Worm (Caenorhabditis elegans): ENCODE results near the gene srab-20.

Gene srab-20

ce11 chrV:3444777-3445089 lies 15.9 kb downstream of the srab-20 start, which contains the start of gene cfz-2:
cfz-2 (minus strand) TSS chrV:3444877.
- no peak for TF ChIP-seq unc-62 (GFP tag; optimal IDR thresholded peaks at IDR 0.05)

ce11 chrV:3445090-3445832 lies 16.5 kb downstream of the srab-20 start:
- no peak for TF ChIP-seq unc-62 (GFP tag; optimal IDR thresholded peaks at IDR 0.05)

- TF ChIP-seq unc-62 (GFP tag; optimal IDR thresholded peaks at IDR 0.05) = no peak
These were observed 21.0 kb downstream of the srab-20 start for ce11 chrV:3449810-3450209.

DNA sequence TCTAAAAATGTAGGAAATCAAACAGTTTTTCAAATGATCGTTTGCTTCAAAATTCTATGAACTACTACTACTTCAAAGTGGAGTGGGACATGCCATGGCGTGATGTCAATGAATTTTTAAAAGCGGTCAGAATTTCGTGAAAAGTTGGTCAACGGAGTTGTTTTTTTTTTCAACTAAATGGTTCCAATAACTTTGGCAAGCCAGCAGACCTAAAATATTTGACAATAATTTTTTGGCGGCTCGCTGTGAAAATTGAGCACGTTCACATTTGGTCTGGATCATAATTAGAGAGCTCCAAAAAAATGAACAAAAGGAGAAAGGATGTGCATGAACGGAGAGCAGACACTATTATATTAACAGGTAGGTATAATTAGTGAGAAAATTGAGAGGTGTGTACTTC lies 21.6 kb downstream of the srab-20 start:
- TF ChIP-seq unc-62 (GFP tag; optimal IDR thresholded peaks at IDR 0.05) = no peak

- TF ChIP-seq unc-62 (GFP tag; optimal IDR thresholded peaks at IDR 0.05) = no peak
These were observed 22.8 kb downstream of the srab-20 start for ce11 chrV:3451646-3452045.

DNA sequence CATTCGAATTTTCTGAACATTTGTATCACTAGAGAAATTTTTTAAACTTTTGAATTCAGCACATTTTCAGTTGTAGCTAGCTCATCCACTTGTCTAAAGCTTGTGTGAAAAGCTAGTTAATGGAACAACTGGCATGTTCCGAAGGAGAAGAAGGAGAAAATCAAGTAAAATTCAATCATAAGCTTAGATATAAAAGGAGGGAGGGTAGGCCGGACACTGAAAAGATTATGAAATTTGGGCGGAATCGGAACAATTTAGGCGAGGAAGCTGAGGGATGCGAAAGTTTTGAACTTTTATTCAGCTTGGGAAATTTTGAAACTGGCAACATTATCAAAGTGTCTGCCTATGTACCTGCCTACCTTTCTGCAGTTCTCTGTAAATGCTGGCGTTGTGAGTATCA lies 23.7 kb downstream of the srab-20 start:
- TF ChIP-seq unc-62 (GFP tag; optimal IDR thresholded peaks at IDR 0.05) = no peak

- TF ChIP-seq unc-62 (GFP tag; optimal IDR thresholded peaks at IDR 0.05) = no peak
These were observed 25.8 kb downstream of the srab-20 start for ce11 chrV:3454620-3455019.

ce11 chrV:3455135-3455747 lies 26.4 kb downstream of the srab-20 start:
- no peak for TF ChIP-seq unc-62 (GFP tag; optimal IDR thresholded peaks at IDR 0.05)

ce11 chrV:3459919-3460318 lies 31.1 kb downstream of the srab-20 start, which contains the start of gene slc-28.2:
slc-28.2 (plus strand) TSS chrV:3460219.
- TF ChIP-seq unc-62 (GFP tag; optimal IDR thresholded peaks at IDR 0.05) = no peak

DNA sequence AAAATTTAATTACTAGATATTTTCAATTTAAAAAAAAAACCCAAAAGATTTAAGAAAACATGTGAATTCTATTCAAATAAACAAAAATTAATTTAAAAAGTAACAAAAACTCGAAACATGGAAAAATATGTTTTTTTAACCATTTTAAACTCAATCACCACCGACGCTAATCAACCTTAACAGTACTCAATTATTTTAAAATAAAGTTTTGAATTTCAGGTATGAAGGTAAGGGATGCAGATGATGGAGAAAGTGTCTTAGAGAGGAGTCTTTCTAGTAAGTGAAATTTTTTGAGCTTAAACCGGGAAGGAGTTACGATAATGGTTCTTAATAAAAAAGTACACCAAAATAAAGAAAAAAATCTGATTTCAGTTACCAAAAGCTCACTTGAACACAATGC lies 34.7 kb downstream of the srab-20 start, which contains the start of gene slc-28.1:
Gene slc-28.1, plus strand, starts transcription at position 301 of the 400 bp plus-strand sequence.
- no peak for TF ChIP-seq unc-62 (GFP tag; optimal IDR thresholded peaks at IDR 0.05)

- TF ChIP-seq unc-62 (GFP tag; optimal IDR thresholded peaks at IDR 0.05) = no peak
These were observed 36.1 kb downstream of the srab-20 start for ce11 chrV:3464897-3465296.

ce11 chrV:3468436-3468835 lies 39.6 kb downstream of the srab-20 start, which contains the start of gene gst-33:
gst-33 (minus strand) TSS chrV:3468562.
- no peak for TF ChIP-seq unc-62 (GFP tag; optimal IDR thresholded peaks at IDR 0.05)

DNA sequence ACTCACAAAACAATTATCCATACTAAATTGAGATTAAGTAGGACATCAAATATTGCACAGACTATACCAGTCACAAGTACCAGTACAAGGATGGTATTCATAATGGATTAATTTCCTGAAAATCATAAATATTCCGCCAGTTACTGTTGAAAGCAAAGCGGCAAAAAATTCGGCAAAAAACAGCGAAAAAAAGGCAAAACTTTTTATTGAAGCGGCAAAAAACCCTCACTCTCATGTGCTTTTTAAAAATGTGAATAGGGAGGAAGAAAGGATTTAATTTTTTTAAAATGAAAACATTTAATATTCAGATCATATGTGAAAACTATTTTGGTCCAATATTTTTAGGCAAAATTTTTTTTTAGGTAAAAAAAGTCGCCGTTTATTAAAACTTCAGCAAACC lies 42.0 kb downstream of the srab-20 start, which contains the start of gene srbc-29:
Gene srbc-29, minus strand, starts transcription at position 101 of the 400 bp plus-strand sequence.
- no peak for TF ChIP-seq unc-62 (GFP tag; optimal IDR thresholded peaks at IDR 0.05)

ce11 chrV:3475021-3475420 lies 46.2 kb downstream of the srab-20 start, which contains the start of gene oac-2:
oac-2 (minus strand) TSS chrV:3475121.
- TF ChIP-seq unc-62 (GFP tag; optimal IDR thresholded peaks at IDR 0.05) = no peak

DNA sequence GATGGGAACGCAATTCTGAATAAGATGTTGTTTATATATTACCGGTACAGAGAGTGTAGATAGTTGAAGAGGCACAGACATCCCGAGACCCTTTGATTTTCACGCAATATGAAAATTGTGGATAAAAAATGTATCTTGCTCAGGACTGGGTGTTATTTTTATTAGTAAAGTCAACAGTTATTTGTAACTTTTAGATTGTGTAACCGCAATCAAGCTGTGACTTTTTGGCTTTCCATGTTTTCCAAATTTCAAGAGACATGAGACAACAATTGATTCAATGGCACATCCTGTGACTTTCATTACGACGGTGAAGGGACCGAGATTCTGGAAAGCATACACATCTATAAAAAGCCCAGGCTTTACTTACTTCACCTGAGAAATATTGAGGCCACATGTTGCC lies 47.4 kb downstream of the srab-20 start:
- TF ChIP-seq unc-62 (GFP tag; optimal IDR thresholded peaks at IDR 0.05) = no peak

ce11 chrV:3477496-3477895 lies 48.7 kb downstream of the srab-20 start, which contains the start of gene srbc-31:
srbc-31 (minus strand) TSS chrV:3477596.
- no peak for TF ChIP-seq unc-62 (GFP tag; optimal IDR thresholded peaks at IDR 0.05)

Measured in whole organism, dauer.